Fruit fly (Drosophila melanogaster) whole organism, embryonic: ENCODE results near the gene CG33923.
A peak's percentile ranks its signal among the peaks of the same experiment; 100 is the strongest.

Experiments
- BEAF-32 ChIP-seq: fragments of 200-800 bp; sonication (Bioruptor generic); optimal IDR thresholded peaks from 3 replicates; lab custom pipeline; 2017; ENCODE audit warnings: missing biosample characterization, missing genetic modification characterization, mild to moderate bottlenecking, moderate library complexity, missing genetic modification reagents
- CG10209 ChIP-seq: fragments of 200-800 bp; sonication (Bioruptor generic); optimal IDR thresholded peaks from 3 replicates; lab custom pipeline; 2017; ENCODE audit warnings: missing biosample characterization, mild to moderate bottlenecking, missing genetic modification characterization, missing genetic modification reagents
- CG10979 ChIP-seq: fragments of 200-800 bp; sonication (Bioruptor generic); optimal IDR thresholded peaks from 2 replicates; lab custom pipeline; 2018; ENCODE audit warnings: missing biosample characterization, mild to moderate bottlenecking, missing genetic modification characterization, moderate library complexity
- CG11093 ChIP-seq: fragments of 200-800 bp; sonication (Bioruptor generic); IDR thresholded peaks from 3 replicates; pipeline ENCODE4 v1.3.6; 2022; ENCODE audit warnings: missing biosample characterization, missing genetic modification characterization
- CG11504 ChIP-seq: fragments of 200-800 bp; sonication (Bioruptor generic); optimal IDR thresholded peaks from 3 replicates; lab custom pipeline; 2019; ENCODE audit warnings: missing biosample characterization, mild to moderate bottlenecking, missing genetic modification characterization, moderate library complexity
- CG13296 ChIP-seq: fragments of 200-800 bp; sonication (Bioruptor generic); optimal IDR thresholded peaks from 3 replicates; lab custom pipeline; 2018; ENCODE audit warnings: missing biosample characterization, mild to moderate bottlenecking, missing genetic modification characterization
- CG14014 ChIP-seq: fragments of 200-800 bp; sonication (Bioruptor generic); IDR thresholded peaks from 2 replicates; pipeline ENCODE4 v1.3.6; 2022; ENCODE audit warnings: missing biosample characterization, missing genetic modification characterization
- CG15479 ChIP-seq: fragments of 200-800 bp; sonication (Bioruptor generic); optimal IDR thresholded peaks from 3 replicates; lab custom pipeline; 2019; ENCODE audit warnings: missing biosample characterization, mild to moderate bottlenecking, missing genetic modification characterization, moderate library complexity
- CG15514 ChIP-seq: fragments of 200-800 bp; sonication (Bioruptor generic); optimal IDR thresholded peaks from 3 replicates; lab custom pipeline; 2017; ENCODE audit warnings: missing biosample characterization, missing genetic modification characterization, mild to moderate bottlenecking, moderate library complexity, missing genetic modification reagents
- CG16779 ChIP-seq: fragments of 200-800 bp; sonication (Bioruptor generic); IDR thresholded peaks from 2 replicates; pipeline ENCODE4 v1.3.6; 2022; ENCODE audit warnings: missing biosample characterization, missing genetic modification characterization
- CG17568 ChIP-seq: fragments of 200-800 bp; sonication (Bioruptor generic); optimal IDR thresholded peaks from 2 replicates; lab custom pipeline; 2018; ENCODE audit warnings: missing biosample characterization, mild to moderate bottlenecking, missing genetic modification characterization, moderate library complexity
- CG18011 ChIP-seq: fragments of 200-800 bp; sonication (Bioruptor generic); optimal IDR thresholded peaks from 2 replicates; lab custom pipeline; 2017; ENCODE audit warnings: missing biosample characterization, missing genetic modification characterization, mild to moderate bottlenecking, moderate library complexity, missing genotype
- CG30020 ChIP-seq: fragments of 200-800 bp; optimal IDR thresholded peaks from 2 replicates; lab custom pipeline; 2019; ENCODE audit warnings: missing biosample characterization, mild to moderate bottlenecking, missing genetic modification characterization, moderate library complexity
- CG30431 ChIP-seq: fragments of 200-800 bp; sonication (Bioruptor generic); optimal IDR thresholded peaks from 2 replicates; lab custom pipeline; 2017; ENCODE audit warnings: missing biosample characterization, missing genetic modification characterization
- CG32532 ChIP-seq: fragments of 200-800 bp; sonication (Bioruptor generic); IDR thresholded peaks from 2 replicates; pipeline ENCODE4 v1.3.6; 2022; ENCODE audit warnings: missing biosample characterization, missing genetic modification characterization
- CG33557 ChIP-seq: fragments of 200-800 bp; sonication (Bioruptor generic); optimal IDR thresholded peaks from 2 replicates; lab custom pipeline; 2019; ENCODE audit warnings: missing biosample characterization, mild to moderate bottlenecking, missing genetic modification characterization, moderate library complexity
- CG4820 ChIP-seq: fragments of 200-800 bp; sonication (Bioruptor generic); optimal IDR thresholded peaks from 3 replicates; lab custom pipeline; 2016; ENCODE audit warnings: missing biosample characterization, missing genetic modification characterization
- CG7786 ChIP-seq: fragments of 200-800 bp; sonication (Bioruptor generic); optimal IDR thresholded peaks from 2 replicates; lab custom pipeline; 2016; ENCODE audit warnings: missing biosample characterization, missing genetic modification characterization
- CG7963 ChIP-seq: fragments of 200-800 bp; sonication (Bioruptor generic); IDR thresholded peaks from 3 replicates; pipeline ENCODE4 v1.3.6; 2022; ENCODE audit warnings: missing biosample characterization, missing genetic modification characterization; ENCODE audit not compliant: partially characterized antibody
- CG9817 ChIP-seq: fragments of 200-800 bp; sonication (Bioruptor generic); optimal IDR thresholded peaks from 2 replicates; lab custom pipeline; 2018; ENCODE audit warnings: missing biosample characterization, mild to moderate bottlenecking, missing genetic modification characterization, moderate library complexity
- CHES-1-like ChIP-seq: fragments of 200-800 bp; sonication (Bioruptor generic); optimal IDR thresholded peaks from 2 replicates; lab custom pipeline; 2016; ENCODE audit warnings: missing biosample characterization, missing genetic modification characterization
- CoRest ChIP-seq: fragments of 200-800 bp; sonication (Bioruptor generic); optimal IDR thresholded peaks from 3 replicates; lab custom pipeline; 2018; ENCODE audit warnings: missing biosample characterization, mild to moderate bottlenecking, missing genetic modification characterization, moderate library complexity
- D ChIP-seq, 2 experiments: fragments of 200-800 bp in 1 of 2; fragments of >200 bp in 1 of 2; sonication (Bioruptor generic) in 1 of 2; optimal IDR thresholded peaks; 2 replicates in 1 of 2; 3 replicates in 1 of 2; lab custom pipeline; 2017; ENCODE audit warnings: mild to moderate bottlenecking in 1 of 2, missing biosample characterization in 1 of 2, missing genetic modification characterization in 1 of 2, missing genetic modification reagents in 1 of 2
- Dp ChIP-seq: fragments of 200-800 bp; sonication (Bioruptor generic); optimal IDR thresholded peaks from 2 replicates; lab custom pipeline; 2018; ENCODE audit warnings: missing biosample characterization, mild to moderate bottlenecking, missing genetic modification characterization, moderate library complexity
- Fer1 ChIP-seq: fragments of 200-800 bp; sonication (Bioruptor generic); optimal IDR thresholded peaks from 2 replicates; lab custom pipeline; 2017; ENCODE audit warnings: missing biosample characterization, mild to moderate bottlenecking, missing genetic modification characterization
- Gsc ChIP-seq: fragments of 200-800 bp; sonication (Bioruptor generic); IDR thresholded peaks from 2 replicates; pipeline ENCODE4 v1.3.6; 2022; ENCODE audit warnings: missing biosample characterization, missing genetic modification characterization
- Lim3 ChIP-seq: fragments of 200-800 bp; sonication (Bioruptor generic); IDR thresholded peaks from 2 replicates; pipeline ENCODE4 v1.3.6; 2022; ENCODE audit warnings: missing biosample characterization, missing genetic modification characterization
- Nf-YA ChIP-seq: fragments of 200-800 bp; sonication (Bioruptor generic); IDR thresholded peaks from 2 replicates; pipeline ENCODE4 v1.3.6; 2022; ENCODE audit warnings: missing biosample characterization, missing genetic modification characterization
- NfI ChIP-seq: fragments of 200-800 bp; sonication (Bioruptor generic); optimal IDR thresholded peaks from 3 replicates; lab custom pipeline; 2018; ENCODE audit warnings: missing biosample characterization, mild to moderate bottlenecking, missing genetic modification characterization, moderate library complexity
- Sry-β ChIP-seq: fragments of 200-800 bp; sonication (Bioruptor generic); optimal IDR thresholded peaks from 2 replicates; lab custom pipeline; 2018; ENCODE audit warnings: missing biosample characterization, mild to moderate bottlenecking, missing genetic modification characterization, moderate library complexity
- Trl ChIP-seq, 3 experiments: fragments of >200 bp in 2 of 3; fragments of 200-800 bp in 1 of 3; sonication (Bioruptor generic) in 1 of 3; optimal IDR thresholded peaks; 2 replicates in 1 of 3; 3 replicates in 2 of 3; lab custom pipeline; 2016 to 2017; ENCODE audit warnings: missing biosample characterization in 1 of 3, missing genetic modification characterization in 1 of 3
- YL-1 ChIP-seq: fragments of 200-800 bp; sonication (Bioruptor generic); optimal IDR thresholded peaks from 3 replicates; lab custom pipeline; 2017; ENCODE audit warnings: missing biosample characterization, mild to moderate bottlenecking, missing genetic modification characterization
- ato ChIP-seq: fragments of 200-800 bp; sonication (Bioruptor generic); IDR thresholded peaks from 2 replicates; pipeline ENCODE4 v1.3.6; 2022; ENCODE audit warnings: missing biosample characterization, missing genetic modification characterization; ENCODE audit not compliant: partially characterized antibody
- bab2 ChIP-seq: fragments of 200-800 bp; sonication (Bioruptor generic); optimal IDR thresholded peaks from 2 replicates; lab custom pipeline; 2016; ENCODE audit warnings: missing biosample characterization, missing genetic modification characterization
- chif ChIP-seq, 2 experiments: fragments of 200-800 bp; sonication (Bioruptor generic); optimal IDR thresholded peaks; 3 replicates each; lab custom pipeline; 2016; ENCODE audit warnings: missing biosample characterization in 2 of 2, missing genetic modification characterization in 2 of 2
- ci ChIP-seq: fragments of 200-800 bp; sonication (Bioruptor generic); IDR thresholded peaks from 3 replicates; pipeline ENCODE4 v1.3.6; 2022; ENCODE audit warnings: missing biosample characterization, missing genetic modification characterization
- crol ChIP-seq: fragments of 200-800 bp; sonication (Bioruptor generic); IDR thresholded peaks from 2 replicates; pipeline ENCODE4 v1.3.6; 2022; ENCODE audit warnings: missing biosample characterization, missing genetic modification characterization
- gce ChIP-seq: fragments of 200-800 bp; sonication (Bioruptor generic); IDR thresholded peaks from 3 replicates; pipeline ENCODE4 v1.3.6; 2022; ENCODE audit warnings: missing biosample characterization, missing genetic modification characterization
- jing ChIP-seq: fragments of 200-800 bp; sonication (Bioruptor generic); optimal IDR thresholded peaks from 2 replicates; lab custom pipeline; 2018; ENCODE audit warnings: missing biosample characterization, mild to moderate bottlenecking, missing genetic modification characterization
- ken ChIP-seq: fragments of 200-800 bp; sonication (Bioruptor generic); IDR thresholded peaks from 3 replicates; pipeline ENCODE4 v1.3.6; 2022; ENCODE audit warnings: missing biosample characterization, missing genetic modification characterization
- lilli ChIP-seq: fragments of 200-800 bp; sonication (Bioruptor generic); optimal IDR thresholded peaks from 3 replicates; lab custom pipeline; 2016; ENCODE audit warnings: missing biosample characterization, missing genetic modification characterization
- pfk ChIP-seq: fragments of 200-800 bp; sonication (Bioruptor generic); optimal IDR thresholded peaks from 2 replicates; lab custom pipeline; 2018; ENCODE audit warnings: missing biosample characterization, mild to moderate bottlenecking, missing genetic modification characterization, moderate library complexity
- pzg ChIP-seq: fragments of 200-800 bp; sonication (Bioruptor generic); optimal IDR thresholded peaks from 3 replicates; lab custom pipeline; 2018; ENCODE audit warnings: missing biosample characterization, mild to moderate bottlenecking, missing genetic modification characterization, moderate library complexity
- slou ChIP-seq: fragments of 200-800 bp; sonication (Bioruptor generic); optimal IDR thresholded peaks from 3 replicates; lab custom pipeline; 2016; ENCODE audit warnings: missing biosample characterization, missing genetic modification characterization
- trh ChIP-seq: fragments of 200-800 bp; sonication (Bioruptor generic); optimal IDR thresholded peaks from 2 replicates; lab custom pipeline; 2016; ENCODE audit warnings: missing biosample characterization, missing genetic modification characterization
- ttk ChIP-seq: fragments of 200-800 bp; sonication (Bioruptor generic); IDR thresholded peaks from 2 replicates; pipeline ENCODE4 v2.1.2; 2022; ENCODE audit warnings: missing biosample characterization, missing genetic modification characterization
- zen2 ChIP-seq: fragments of 200-800 bp; sonication (Bioruptor generic); IDR thresholded peaks from 3 replicates; pipeline ENCODE4 v1.3.6; 2022; ENCODE audit warnings: missing biosample characterization, missing genetic modification characterization; ENCODE audit not compliant: partially characterized antibody

The CG33923 gene

DNA sequence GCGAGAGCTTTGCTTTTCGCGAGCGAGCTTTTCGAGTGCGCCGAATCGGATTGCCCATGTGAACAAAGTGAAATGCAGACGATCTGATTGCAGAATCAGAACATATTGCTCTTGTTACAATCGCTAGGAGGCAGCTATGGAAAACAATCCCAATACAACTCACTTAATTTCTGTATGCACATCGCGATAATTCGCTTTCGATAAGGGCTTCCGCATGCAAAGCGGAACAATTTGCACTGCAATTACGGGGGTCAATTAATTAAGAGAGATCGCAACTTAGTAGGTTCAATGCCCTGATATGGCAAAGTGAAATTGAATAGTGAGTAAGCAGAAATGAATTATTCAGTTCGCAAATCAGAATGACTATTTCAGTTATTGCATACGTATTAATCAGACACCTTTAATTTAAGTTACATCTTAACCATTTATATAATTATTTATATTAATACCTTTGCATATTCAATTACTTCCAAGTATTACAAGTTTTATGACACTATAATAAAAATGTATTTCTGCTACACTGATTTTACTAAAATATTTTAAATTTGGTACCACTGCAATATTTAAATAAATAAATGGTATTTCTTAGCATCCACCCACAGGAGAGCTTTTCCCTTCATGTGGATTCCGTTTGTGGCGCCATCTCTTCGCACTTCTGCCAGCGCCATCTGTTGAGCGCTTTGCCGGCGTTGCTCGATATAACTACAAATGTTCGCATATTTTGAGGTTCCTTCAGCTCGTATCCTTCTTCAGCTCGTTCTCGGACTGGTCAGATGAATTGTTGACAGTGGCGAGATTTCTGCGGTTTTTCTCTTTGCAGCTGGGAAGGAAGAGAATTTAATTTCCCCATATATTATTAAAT lies 20.1 kb upstream of the CG33923 start, which contains the start of gene NLaz (continued):
- TF ChIP-seq zen2 (GFP tag; lab: Robert Waterston, UW) (no peak), CG15479 (no peak), Sry-β (GFP tag; lab: Kevin White, UChicago) (no peak), CG11504 (tag; lab: Kevin White, UChicago) (peak; percentile 63), CG10979 (tag; lab: Kevin White, UChicago) (no peak), chif (GFP tag; optimal IDR thresholded peaks at IDR 0.05; lab: Kevin White, UChicago) (peak in 1 of 2 experiments; percentile 27), CG11093 (no peak), CG7963 (GFP tag; lab: Robert Waterston, UW) (peak; percentile 34; the same call in 1 of the 3 replicates), Lim3 (GFP tag; lab: Robert Waterston, UW) (no peak), Fer1 (GFP tag; lab: Kevin White, UChicago) (no peak), NfI (GFP tag; lab: Kevin White, UChicago) (peak; percentile 82), CG30431 (peak; percentile 34), pfk (GFP tag; lab: Kevin White, UChicago) (no peak), Nf-YA (0 out of 2 replicates have a peak, but pooled peaks have one; percentile 21), CG17568 (GFP tag; lab: Kevin White, UChicago) (no peak), CG18011 (GFP tag; lab: Kevin White, UChicago) (no peak), CG30020 (tag; lab: Kevin White, UChicago) (no peak), Gsc (GFP tag; lab: Robert Waterston, UW) (no peak), CG13296 (GFP tag; lab: Kevin White, UChicago) (no peak), bab2 (GFP tag; lab: Kevin White, UChicago) (peak; percentile 65), gce (GFP tag; lab: Robert Waterston, UW) (0 out of 3 replicates have a peak, but pooled peaks have one; percentile 11), YL-1 (GFP tag; lab: Kevin White, UChicago) (no peak), pzg (GFP tag; lab: Kevin White, UChicago) (no peak), ci (GFP tag; lab: Robert Waterston, UW) (peak; percentile 44; the same call in 1 of the 3 replicates), ken (GFP tag; lab: Robert Waterston, UW) (peak; percentile 83; the same call in 2 of the 3 replicates), CG33557 (GFP tag; lab: Kevin White, UChicago) (no peak), crol (no peak), CG4820 (GFP tag; lab: Kevin White, UChicago) (peak; percentile 50), CG10209 (GFP tag; lab: Kevin White, UChicago) (no peak), trh (no peak), CG14014 (GFP tag; lab: Robert Waterston, UW) (0 out of 2 replicates have a peak, but pooled peaks have one; percentile 7), CHES-1-like (GFP tag; lab: Kevin White, UChicago) (no peak), Dp (GFP tag; lab: Kevin White, UChicago) (peak; percentile 4), Trl (optimal IDR thresholded peaks at IDR 0.05; lab: Kevin White, UChicago) (no peak), Trl (GFP tag; optimal IDR thresholded peaks at IDR 0.05; lab: Kevin White, UChicago) (no peak), D (optimal IDR thresholded peaks at IDR 0.05; lab: Kevin White, UChicago) (no peak), D (GFP tag; optimal IDR thresholded peaks at IDR 0.05; lab: Kevin White, UChicago) (no peak), CG16779 (GFP tag; lab: Robert Waterston, UW) (no peak), CG32532 (GFP tag; lab: Robert Waterston, UW) (peak; percentile 62; the same call in 1 of the 2 replicates), CoRest (tag; lab: Kevin White, UChicago) (peak; percentile 19), jing (GFP tag; lab: Kevin White, UChicago) (no peak), lilli (peak; percentile 25), slou (GFP tag; lab: Kevin White, UChicago) (no peak), ato (no peak), BEAF-32 (GFP tag; lab: Kevin White, UChicago) (no peak), CG9817 (peak; percentile 39), CG15514 (no peak), ttk (GFP tag; lab: Robert Waterston, UW) (peak; percentile 69), CG7786 (GFP tag; lab: Kevin White, UChicago) (no peak)
